Fruit fly (Drosophila melanogaster) whole organism, embryonic: ENCODE data around the gene superdeath.

Source experiments
- Atf3 ChIP-seq: fragments of 200-800 bp; sonication (Bioruptor generic); optimal IDR thresholded peaks from 3 replicates; lab custom pipeline; 2016; ENCODE audit warnings: missing biosample characterization, missing genetic modification characterization
- BEAF-32 ChIP-seq: fragments of 200-800 bp; sonication (Bioruptor generic); optimal IDR thresholded peaks from 3 replicates; lab custom pipeline; 2017; ENCODE audit warnings: missing biosample characterization, missing genetic modification characterization, mild to moderate bottlenecking, moderate library complexity, missing genetic modification reagents
- CG10209 ChIP-seq: fragments of 200-800 bp; sonication (Bioruptor generic); optimal IDR thresholded peaks from 3 replicates; lab custom pipeline; 2017; ENCODE audit warnings: missing biosample characterization, mild to moderate bottlenecking, missing genetic modification characterization, missing genetic modification reagents
- CG10543 ChIP-seq: fragments of 200-800 bp; sonication (Bioruptor generic); optimal IDR thresholded peaks from 3 replicates; lab custom pipeline; 2017; ENCODE audit warnings: missing biosample characterization, mild to moderate bottlenecking, missing genetic modification characterization, moderate library complexity
- CG12659 ChIP-seq: fragments of 200-800 bp; sonication (Bioruptor generic); optimal IDR thresholded peaks from 3 replicates; lab custom pipeline; 2017; ENCODE audit warnings: mild to moderate bottlenecking, missing biosample characterization, missing genetic modification reagents, missing genetic modification characterization
- CG16779 ChIP-seq: fragments of 200-800 bp; sonication (Bioruptor generic); IDR thresholded peaks from 2 replicates; pipeline ENCODE4 v1.3.6; 2022; ENCODE audit warnings: missing biosample characterization, missing genetic modification characterization
- CG17385 ChIP-seq: fragments of 200-800 bp; sonication (Bioruptor generic); optimal IDR thresholded peaks from 3 replicates; lab custom pipeline; 2018; ENCODE audit warnings: missing biosample characterization, mild to moderate bottlenecking, missing genetic modification characterization
- CG17829 ChIP-seq: fragments of 200-800 bp; optimal IDR thresholded peaks from 2 replicates; lab custom pipeline; 2019; ENCODE audit warnings: missing biosample characterization, mild to moderate bottlenecking, missing genetic modification characterization, moderate library complexity
- CG2129 ChIP-seq: fragments of 200-800 bp; sonication (Bioruptor generic); IDR thresholded peaks from 2 replicates; pipeline ENCODE4 v1.3.6; 2022; ENCODE audit warnings: missing biosample characterization, missing genetic modification characterization; ENCODE audit not compliant: partially characterized antibody
- CG31388 ChIP-seq: fragments of 200-800 bp; sonication (Bioruptor generic); optimal IDR thresholded peaks from 2 replicates; lab custom pipeline; 2016; ENCODE audit warnings: missing biosample characterization, missing genetic modification characterization
- CG32532 ChIP-seq: fragments of 200-800 bp; sonication (Bioruptor generic); IDR thresholded peaks from 2 replicates; pipeline ENCODE4 v1.3.6; 2022; ENCODE audit warnings: missing biosample characterization, missing genetic modification characterization
- CG32767 ChIP-seq: fragments of 200-800 bp; sonication (Bioruptor generic); IDR thresholded peaks from 2 replicates; pipeline ENCODE4 v1.3.6; 2022; ENCODE audit warnings: missing biosample characterization, missing genetic modification characterization
- CG4617 ChIP-seq: fragments of 200-800 bp; sonication (Bioruptor generic); optimal IDR thresholded peaks from 3 replicates; lab custom pipeline; 2016; ENCODE audit warnings: missing biosample characterization, missing genetic modification characterization, borderline replicate concordance
- CG5245 ChIP-seq: fragments of 200-800 bp; sonication (Bioruptor generic); optimal IDR thresholded peaks from 3 replicates; lab custom pipeline; 2016; ENCODE audit warnings: missing biosample characterization, missing genetic modification characterization
- CG8290 ChIP-seq, 3 experiments: fragments of 200-800 bp; sonication (Bioruptor generic); optimal IDR thresholded peaks; 2 replicates each; lab custom pipeline; 2016 to 2019; ENCODE audit warnings: missing biosample characterization in 3 of 3, missing genetic modification characterization in 3 of 3, mild to moderate bottlenecking in 2 of 3, moderate library complexity in 1 of 3
- CG8765 ChIP-seq: fragments of 200-800 bp; sonication (Bioruptor generic); IDR thresholded peaks from 2 replicates; pipeline ENCODE4 v1.3.6; 2022; ENCODE audit warnings: missing biosample characterization, missing genetic modification characterization
- CG9215 ChIP-seq: fragments of 200-800 bp; sonication (Bioruptor generic); IDR thresholded peaks from 2 replicates; pipeline ENCODE4 v1.3.6; 2022; ENCODE audit warnings: missing biosample characterization, missing genetic modification characterization
- CG9609 ChIP-seq: fragments of 200-800 bp; sonication (Bioruptor generic); optimal IDR thresholded peaks from 3 replicates; lab custom pipeline; 2016; ENCODE audit warnings: missing biosample characterization, missing genetic modification characterization
- Camta ChIP-seq: fragments of 200-800 bp; sonication (Bioruptor generic); optimal IDR thresholded peaks from 2 replicates; lab custom pipeline; 2016; ENCODE audit warnings: missing biosample characterization, missing genetic modification characterization
- Dip2 ChIP-seq: fragments of 200-800 bp; sonication (Bioruptor generic); IDR thresholded peaks from 2 replicates; pipeline ENCODE4 v1.3.6; 2022; ENCODE audit warnings: missing biosample characterization, missing genetic modification characterization
- Drgx ChIP-seq: fragments of 200-800 bp; sonication (Bioruptor generic); IDR thresholded peaks from 2 replicates; pipeline ENCODE4 v1.3.6; 2022; ENCODE audit warnings: missing biosample characterization, missing genetic modification characterization
- HmgD ChIP-seq: fragments of 200-800 bp; sonication (Bioruptor generic); optimal IDR thresholded peaks from 3 replicates; lab custom pipeline; 2016; ENCODE audit warnings: missing biosample characterization, missing genetic modification characterization
- Mrtf ChIP-seq: fragments of 200-800 bp; sonication (Bioruptor generic); IDR thresholded peaks from 3 replicates; pipeline ENCODE4 v1.3.6; 2022; ENCODE audit warnings: missing biosample characterization, missing genetic modification characterization
- Scr ChIP-seq: fragments of 200-800 bp; sonication (Bioruptor generic); IDR thresholded peaks from 2 replicates; pipeline ENCODE4 v1.3.6; 2022; ENCODE audit warnings: missing biosample characterization, missing genetic modification characterization; ENCODE audit not compliant: partially characterized antibody
- Side ChIP-seq: fragments of 200-800 bp; sonication (Bioruptor generic); optimal IDR thresholded peaks from 2 replicates; lab custom pipeline; 2016; ENCODE audit warnings: missing biosample characterization, missing genetic modification characterization
- Sox100B ChIP-seq: fragments of 200-800 bp; sonication (Bioruptor generic); optimal IDR thresholded peaks from 3 replicates; lab custom pipeline; 2018; ENCODE audit warnings: missing biosample characterization, mild to moderate bottlenecking, missing genetic modification characterization
- Sox102F ChIP-seq: fragments of 200-800 bp; sonication (Bioruptor generic); optimal IDR thresholded peaks from 2 replicates; lab custom pipeline; 2018; ENCODE audit warnings: missing biosample characterization, mild to moderate bottlenecking, missing genetic modification characterization, moderate library complexity
- Tbp ChIP-seq: fragments of >200 bp; optimal IDR thresholded peaks from 2 replicates; lab custom pipeline; 2018; ENCODE audit warnings: missing biosample characterization, missing genetic modification characterization
- ase ChIP-seq: fragments of 200-800 bp; sonication (Bioruptor generic); IDR thresholded peaks from 3 replicates; pipeline ENCODE4 v1.3.6; 2022; ENCODE audit warnings: missing biosample characterization, missing genetic modification characterization
- bab2 ChIP-seq: fragments of 200-800 bp; sonication (Bioruptor generic); optimal IDR thresholded peaks from 2 replicates; lab custom pipeline; 2016; ENCODE audit warnings: missing biosample characterization, missing genetic modification characterization
- bowl ChIP-seq: fragments of 200-800 bp; sonication (Bioruptor generic); IDR thresholded peaks from 2 replicates; pipeline ENCODE4 v1.3.6; 2022; ENCODE audit warnings: missing biosample characterization, missing genetic modification characterization
- cato ChIP-seq: fragments of 200-800 bp; sonication (Bioruptor generic); optimal IDR thresholded peaks from 2 replicates; lab custom pipeline; 2016; ENCODE audit warnings: missing biosample characterization, missing genetic modification characterization, borderline replicate concordance
- croc ChIP-seq: fragments of 200-800 bp; sonication (Bioruptor generic); conservative IDR thresholded peaks from 3 replicates; pipeline ENCODE4 v1.3.6; 2022; ENCODE audit warnings: missing biosample characterization, missing genetic modification characterization
- cwo ChIP-seq: fragments of 200-800 bp; sonication (Bioruptor generic); optimal IDR thresholded peaks from 3 replicates; lab custom pipeline; 2017; ENCODE audit warnings: missing biosample characterization, missing genetic modification characterization, mild to moderate bottlenecking, moderate library complexity, missing genetic modification reagents
- dimm ChIP-seq: fragments of 200-800 bp; sonication (Bioruptor generic); IDR thresholded peaks from 2 replicates; pipeline ENCODE4 v1.3.6; 2022; ENCODE audit warnings: missing biosample characterization, missing genetic modification characterization
- ewg ChIP-seq: fragments of 200-800 bp; sonication (Bioruptor generic); optimal IDR thresholded peaks from 3 replicates; lab custom pipeline; 2017; ENCODE audit warnings: mild to moderate bottlenecking, missing biosample characterization, missing genetic modification reagents, missing genetic modification characterization
- eyg ChIP-seq: fragments of 200-800 bp; sonication (Bioruptor generic); optimal IDR thresholded peaks from 3 replicates; lab custom pipeline; 2016; ENCODE audit warnings: missing biosample characterization, missing genetic modification characterization
- peb ChIP-seq: fragments of 200-800 bp; sonication (Bioruptor generic); IDR thresholded peaks from 2 replicates; pipeline ENCODE4 v1.3.6; 2022; ENCODE audit warnings: missing biosample characterization, missing genetic modification characterization
- pros ChIP-seq: fragments of 200-800 bp; sonication (Bioruptor generic); optimal IDR thresholded peaks from 3 replicates; lab custom pipeline; 2019; ENCODE audit warnings: missing biosample characterization, mild to moderate bottlenecking, missing genetic modification characterization, moderate library complexity
- pum ChIP-seq: fragments of 200-800 bp; sonication (Bioruptor generic); optimal IDR thresholded peaks from 2 replicates; lab custom pipeline; 2016; ENCODE audit warnings: missing biosample characterization, missing genetic modification characterization
- ranshi ChIP-seq: fragments of 200-800 bp; sonication (Bioruptor generic); IDR thresholded peaks from 2 replicates; pipeline ENCODE4 v1.3.6; 2022; ENCODE audit warnings: missing biosample characterization, missing genetic modification characterization
- sc ChIP-seq, 3 experiments: fragments of >200 bp in 2 of 3; fragments of 200-800 bp in 1 of 3; sonication (Bioruptor generic) in 1 of 3; optimal IDR thresholded peaks; 2 replicates in 2 of 3; 3 replicates in 1 of 3; lab custom pipeline; 2017; ENCODE audit warnings: mild to moderate bottlenecking in 1 of 3, missing biosample characterization in 1 of 3, missing genetic modification characterization in 1 of 3, missing genetic modification reagents in 1 of 3
- seq ChIP-seq: fragments of 200-800 bp; sonication (Bioruptor generic); IDR thresholded peaks from 2 replicates; pipeline ENCODE4 v1.3.6; 2022; ENCODE audit warnings: missing biosample characterization, missing genetic modification characterization
- shn ChIP-seq: fragments of 200-800 bp; sonication (Bioruptor generic); optimal IDR thresholded peaks from 3 replicates; lab custom pipeline; 2016; ENCODE audit warnings: missing biosample characterization, missing genetic modification characterization
- sima ChIP-seq: fragments of 200-800 bp; sonication (Bioruptor generic); optimal IDR thresholded peaks from 2 replicates; lab custom pipeline; 2016; ENCODE audit warnings: missing biosample characterization, missing genetic modification characterization
- sisA ChIP-seq: fragments of 200-800 bp; sonication (Bioruptor generic); IDR thresholded peaks from 2 replicates; pipeline ENCODE4 v1.3.6; 2022; ENCODE audit warnings: missing biosample characterization, missing genetic modification characterization
- so ChIP-seq: fragments of 200-800 bp; sonication (Bioruptor generic); IDR thresholded peaks from 3 replicates; pipeline ENCODE4 v1.3.6; 2022; ENCODE audit warnings: missing biosample characterization, missing genetic modification characterization
- sr ChIP-seq: fragments of 200-800 bp; sonication (Bioruptor generic); IDR thresholded peaks from 3 replicates; pipeline ENCODE4 v1.3.6; 2022; ENCODE audit warnings: missing biosample characterization, missing genetic modification characterization
- ttk ChIP-seq: fragments of 200-800 bp; sonication (Bioruptor generic); IDR thresholded peaks from 2 replicates; pipeline ENCODE4 v2.1.2; 2022; ENCODE audit warnings: missing biosample characterization, missing genetic modification characterization
- usp ChIP-seq: fragments of >200 bp; optimal IDR thresholded peaks from 2 replicates; lab custom pipeline; 2017; ENCODE audit warnings: missing biosample characterization, missing genetic modification characterization
- zfh1 ChIP-seq: fragments of 200-800 bp; sonication (Bioruptor generic); IDR thresholded peaks from 3 replicates; pipeline ENCODE4 v1.3.6; 2022; ENCODE audit warnings: missing biosample characterization, missing genetic modification characterization

The superdeath gene

DNA sequence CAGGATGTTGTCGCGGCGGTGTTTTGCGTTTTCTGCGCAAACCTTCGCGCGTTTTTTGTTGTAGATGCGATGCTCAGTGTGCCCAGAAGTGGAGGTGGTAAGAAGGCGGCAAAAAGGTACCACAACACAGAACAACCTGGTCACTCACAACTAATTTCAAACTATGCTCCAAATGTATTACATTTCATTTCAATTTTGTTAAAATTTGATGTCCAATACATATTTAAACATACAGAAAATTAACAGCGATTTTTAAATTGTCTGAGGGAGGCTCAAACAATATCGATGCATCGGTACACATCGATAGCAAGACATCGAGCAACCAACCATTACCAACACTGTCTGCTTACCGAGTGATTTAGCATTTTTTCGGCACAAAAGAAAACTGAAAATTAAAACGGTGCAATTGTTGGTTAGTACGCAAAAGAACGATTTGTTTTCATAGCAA is 14.8 kb downstream of the superdeath start, which contains the start of the genes Slbp and Rpn2 (continued):
- TF ChIP-seq ase (GFP tag; lab: Robert Waterston, UW) (no peak), ttk (GFP tag; lab: Robert Waterston, UW) (no peak), Sox102F (GFP tag; lab: Kevin White, UChicago) (no peak), sr (GFP tag; lab: Robert Waterston, UW) (no peak), ranshi (GFP tag; lab: Robert Waterston, UW) (no peak), usp (no peak), CG2129 (GFP tag; lab: Robert Waterston, UW) (peak; percentile 93), CG17385 (GFP tag; lab: Kevin White, UChicago) (peak; percentile 8), sisA (GFP tag; lab: Robert Waterston, UW) (no peak), eyg (peak; percentile 53), Drgx (no peak), bab2 (GFP tag; lab: Kevin White, UChicago) (peak; percentile 34), Camta (GFP tag; lab: Kevin White, UChicago) (peak; percentile 3), CG31388 (GFP tag; lab: Kevin White, UChicago) (no peak), croc (GFP tag; lab: Robert Waterston, UW) (no peak), CG17829 (tag; lab: Kevin White, UChicago) (peak; percentile 64), CG32532 (GFP tag; lab: Robert Waterston, UW) (0 out of 2 replicates have a peak, but pooled peaks have one; percentile 33), CG16779 (GFP tag; lab: Robert Waterston, UW) (no peak), Scr (peak; percentile 94), sima (no peak), Mrtf (no peak), Tbp (GFP tag; lab: Kevin White, UChicago) (no peak), CG8765 (no peak), CG5245 (GFP tag; lab: Kevin White, UChicago) (no peak), Atf3 (GFP tag; lab: Kevin White, UChicago) (no peak), pum (GFP tag; lab: Kevin White, UChicago) (peak; percentile 27), CG4617 (GFP tag; lab: Kevin White, UChicago) (peak; percentile 89), CG9609 (peak; percentile 65), dimm (GFP tag; lab: Robert Waterston, UW) (no peak), CG10209 (GFP tag; lab: Kevin White, UChicago) (peak; percentile 1), pros (GFP tag; lab: Kevin White, UChicago) (no peak), CG10543 (GFP tag; lab: Kevin White, UChicago) (peak; percentile 21), zfh1 (GFP tag; lab: Robert Waterston, UW) (no peak), CG8290 (GFP tag; optimal IDR thresholded peaks at IDR 0.05; lab: Kevin White, UChicago) (peak; percentile 54), CG8290 (tag; optimal IDR thresholded peaks at IDR 0.05; lab: Kevin White, UChicago) (peak in 1 of 2 experiments; percentile 64), CG32767 (GFP tag; lab: Robert Waterston, UW) (0 out of 2 replicates have a peak, but pooled peaks have one; percentile 9), BEAF-32 (peak; percentile 97), HmgD (GFP tag; lab: Kevin White, UChicago) (peak; percentile 62), sc (optimal IDR thresholded peaks at IDR 0.05; lab: Kevin White, UChicago) (no peak), sc (GFP tag; optimal IDR thresholded peaks at IDR 0.05; lab: Kevin White, UChicago) (no peak), cato (GFP tag; lab: Kevin White, UChicago) (no peak), so (GFP tag; lab: Robert Waterston, UW) (0 out of 3 replicates have a peak, but pooled peaks have one; percentile 46), Sox100B (GFP tag; lab: Kevin White, UChicago) (no peak), cwo (GFP tag; lab: Kevin White, UChicago) (no peak), Side (GFP tag; lab: Kevin White, UChicago) (peak; percentile 60), Dip2 (GFP tag; lab: Robert Waterston, UW) (no peak), shn (peak; percentile 57), bowl (GFP tag; lab: Robert Waterston, UW) (no peak), peb (GFP tag; lab: Robert Waterston, UW) (no peak), seq (GFP tag; lab: Robert Waterston, UW) (no peak), CG9215 (GFP tag; lab: Robert Waterston, UW) (no peak), CG12659 (GFP tag; lab: Kevin White, UChicago) (peak; percentile 82), ewg (GFP tag; lab: Kevin White, UChicago) (peak; percentile 74)
